Worm (Caenorhabditis elegans): Measurements from ENCODE around the gene fbxb-47.

fbxb-47 gene

DNA sequence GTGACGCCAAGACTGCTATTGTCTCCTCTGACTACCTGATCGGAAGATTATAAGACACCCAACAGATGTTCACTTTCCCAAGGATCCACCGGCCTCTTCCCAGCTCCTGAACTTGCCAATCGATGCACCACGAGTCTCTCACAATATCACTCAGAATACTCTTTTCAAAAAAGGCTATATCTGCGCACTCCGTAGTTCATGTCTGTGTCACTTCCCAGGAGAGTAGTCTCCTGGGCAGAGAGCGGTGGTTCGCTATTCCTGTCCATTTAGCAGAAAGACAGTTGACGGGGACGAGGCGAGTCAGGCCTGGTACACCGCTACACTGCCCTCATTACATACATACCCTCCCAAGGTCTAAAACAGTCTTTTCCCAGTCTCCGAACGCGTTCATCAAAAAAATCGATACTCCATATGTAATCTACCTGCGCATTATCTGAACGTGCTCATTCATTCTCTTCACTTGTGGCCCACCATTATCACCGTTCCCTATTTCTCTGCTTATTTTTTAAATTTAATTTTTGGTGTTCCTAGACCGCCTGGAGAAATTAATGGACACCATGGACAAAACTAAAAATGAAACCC lies 11.6 kb upstream of the fbxb-47 start, which contains the start of gene btb-6:
btb-6 (plus strand) TSS at position 532 of the 582 bp plus-strand sequence.
- TF ChIP-seq madf-10 (tag; optimal IDR thresholded peaks at IDR 0.05) (no peak), mcd-1 (GFP tag; IDR thresholded peaks at IDR 0.05) (no peak), aptf-3 (GFP tag; IDR thresholded peaks at IDR 0.05) (peak; percentile 87; the same call in 1 of the 2 replicates), F52B5.7 (tag; optimal IDR thresholded peaks at IDR 0.05) (no peak), ceh-91 (GFP tag; IDR thresholded peaks at IDR 0.05) (no peak), unc-62 (GFP tag; optimal IDR thresholded peaks at IDR 0.05) (no peak), bed-2 (GFP tag; IDR thresholded peaks at IDR 0.05) (no peak), F55B11.4 (tag; optimal IDR thresholded peaks at IDR 0.05; ENCODE audit: borderline replicate concordance, insufficient read depth) (no peak), lin-40 (tag; optimal IDR thresholded peaks at IDR 0.05) (no peak), nfyb-1 (GFP tag; IDR thresholded peaks at IDR 0.05) (no peak), aptf-2 (GFP tag; conservative IDR thresholded peaks at IDR 0.05) (peak; percentile 97), hsf-1 (GFP tag; IDR thresholded peaks at IDR 0.05) (no peak), F57A8.1 (GFP tag; optimal IDR thresholded peaks at IDR 0.05) (no peak), B0336.3 (GFP tag; IDR thresholded peaks at IDR 0.05) (no peak), bed-1 (GFP tag; IDR thresholded peaks at IDR 0.05) (0 out of 2 replicates have a peak, but pooled peaks have one; percentile 47), cebp-1 (GFP tag; IDR thresholded peaks at IDR 0.05) (no peak), cebp-1 (tag; optimal IDR thresholded peaks at IDR 0.05) (no peak), K11D2.4 (GFP tag; IDR thresholded peaks at IDR 0.05) (no peak)

DNA sequence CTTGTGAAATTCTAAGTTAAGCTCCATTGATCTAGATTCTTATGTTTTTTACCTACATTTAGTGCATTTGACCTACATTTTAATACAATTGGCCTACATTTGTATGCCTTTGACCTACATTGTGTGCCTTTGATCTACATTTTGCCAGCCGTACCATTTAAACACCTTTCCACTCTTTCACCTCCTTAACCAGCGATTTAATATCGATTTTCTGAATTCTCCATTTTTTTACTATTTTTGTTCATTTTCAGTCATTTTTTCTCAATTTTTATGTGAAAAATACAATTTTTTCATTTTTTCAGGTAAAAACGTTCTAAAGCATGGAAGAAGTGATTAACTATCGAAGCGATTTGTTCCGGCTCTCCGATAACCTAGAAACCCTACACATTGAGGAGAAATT lies 9.7 kb upstream of the fbxb-47 start, which contains the start of gene btb-7:
btb-7 (plus strand) TSS at position 301 of the 400 bp plus-strand sequence.
- TF ChIP-seq lsl-1 (GFP tag; optimal IDR thresholded peaks at IDR 0.05) (no peak), madf-8 (GFP tag; conservative IDR thresholded peaks at IDR 0.05) (no peak), hrde-1 (tag; optimal IDR thresholded peaks at IDR 0.05; ENCODE audit: borderline replicate concordance) (no peak), pha-4 (tag; optimal IDR thresholded peaks at IDR 0.05) (no peak), ceh-40 (GFP tag; IDR thresholded peaks at IDR 0.05) (no peak), hsf-1 (GFP tag; IDR thresholded peaks at IDR 0.05) (no peak), efl-1 (GFP tag; optimal IDR thresholded peaks at IDR 0.05) (peak; percentile 47), rec-8 (tag; optimal IDR thresholded peaks at IDR 0.05) (no peak)

DNA sequence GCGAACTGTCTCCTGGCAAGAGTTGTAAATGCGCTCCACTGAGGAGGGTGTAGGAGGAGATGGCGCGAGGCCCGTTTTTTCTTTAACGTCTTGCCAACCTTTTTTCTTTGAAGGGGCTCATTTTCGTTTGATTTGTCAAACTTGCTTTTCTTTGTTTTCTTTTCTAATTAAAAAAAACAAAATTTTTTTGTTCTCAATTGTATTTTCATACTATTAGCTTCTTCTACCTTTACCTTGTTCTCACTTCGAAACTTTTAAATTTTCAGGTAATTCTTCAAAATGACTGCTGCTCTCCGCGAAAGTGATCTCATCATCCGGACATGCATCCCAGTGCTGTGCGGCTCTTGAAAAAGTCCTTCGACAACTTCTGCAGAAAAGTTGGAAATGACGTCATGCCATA lies 6.7 kb upstream of the fbxb-47 start, which contains the start of gene fbxa-184:
fbxa-184 (plus strand) TSS at position 301 of the 400 bp plus-strand sequence.
- TF ChIP-seq F52B5.7 (tag; optimal IDR thresholded peaks at IDR 0.05) (no peak), repo-1 (tag; optimal IDR thresholded peaks at IDR 0.05) (no peak), gei-17 (GFP tag; optimal IDR thresholded peaks at IDR 0.05) (no peak), aptf-2 (GFP tag; conservative IDR thresholded peaks at IDR 0.05) (peak; percentile 81)

DNA sequence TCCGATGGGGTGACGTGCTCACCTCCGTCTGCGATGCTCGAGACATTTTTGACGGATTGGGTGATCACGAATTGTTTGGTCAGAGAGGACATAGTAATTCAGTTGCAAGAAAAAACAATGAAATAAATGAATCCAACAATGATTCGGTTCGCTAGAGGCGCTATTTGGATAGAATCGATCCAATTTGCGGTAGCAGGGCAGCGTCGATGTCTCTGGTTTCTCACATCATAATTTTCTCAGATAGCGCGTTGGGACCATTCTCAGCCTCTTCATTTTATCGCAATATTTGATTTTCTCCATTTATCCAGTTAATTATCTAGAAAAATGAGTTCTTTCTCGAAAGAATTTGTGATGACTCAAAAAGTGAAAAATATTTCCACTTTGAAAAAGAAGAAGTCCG lies 3.1 kb upstream of the fbxb-47 start, which contains the start of gene sdz-18:
sdz-18 (minus strand) TSS at position 101 of the 400 bp plus-strand sequence.
- TF ChIP-seq Y53G8AR.9 (GFP tag; conservative IDR thresholded peaks at IDR 0.05) (no peak), lir-1 (GFP tag; conservative IDR thresholded peaks at IDR 0.05) (no peak)

DNA sequence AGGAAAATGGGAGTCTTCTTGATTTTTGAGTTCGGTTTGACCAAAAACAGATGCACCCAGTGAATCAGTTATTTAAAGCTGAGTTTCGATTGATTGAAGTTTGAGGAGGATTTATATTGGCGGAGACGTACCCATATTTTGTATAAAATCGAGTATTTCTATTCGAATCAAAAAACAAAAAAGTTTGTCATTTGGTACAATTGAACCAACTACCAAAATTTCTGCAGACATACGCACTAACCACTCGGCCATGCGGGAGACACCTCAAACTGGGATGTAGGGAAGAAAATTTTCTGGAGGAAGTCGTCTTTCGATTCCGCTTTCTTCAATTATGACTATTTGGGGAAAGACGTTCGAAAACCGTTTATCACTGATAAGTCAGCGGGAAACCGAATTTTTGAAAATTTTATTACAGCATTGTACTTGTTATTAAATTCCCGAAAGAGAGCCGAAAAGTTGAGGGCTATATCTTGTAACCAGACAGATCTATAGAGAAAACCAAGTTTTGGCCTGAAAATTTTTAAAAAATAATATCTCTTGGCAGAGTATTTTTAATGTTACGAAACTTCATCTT lies 2.7 kb downstream of the fbxb-47 start:
- TF ChIP-seq B0261.1 (tag; optimal IDR thresholded peaks at IDR 0.05) (peak; percentile 59), rpc-1 (optimal IDR thresholded peaks at IDR 0.05) (peak; percentile 32), rpc-1 (tag; optimal IDR thresholded peaks at IDR 0.05) (peak; percentile 66), lin-26 (GFP tag; IDR thresholded peaks at IDR 0.05) (peak; percentile 61; the same call in 1 of the 2 replicates), tbp1 (GFP tag; optimal IDR thresholded peaks at IDR 0.05) (peak; percentile 76)
